Worm (Caenorhabditis elegans) whole organism, L4/young adult: ENCODE data around the gene C54H2.4.

Experiments
- W03F9.2 ChIP-seq: fragments of 150-350 bp; optimal IDR thresholded peaks from 2 replicates; lab custom pipeline; 2014; ENCODE audit warnings: missing biosample characterization, missing genetic modification characterization
- dao-5 ChIP-seq: sonication (generic microtip); optimal IDR thresholded peaks from 2 replicates; lab custom pipeline; 2016; ENCODE audit warnings: missing genotype, missing genetic modification characterization, moderate library complexity, missing compliant biosample characterization
- him-1 ChIP-seq: sonication (generic microtip); optimal IDR thresholded peaks from 2 replicates; lab custom pipeline; 2016; ENCODE audit warnings: missing genotype, missing genetic modification reagents, missing genetic modification characterization, missing compliant biosample characterization

DNA sequence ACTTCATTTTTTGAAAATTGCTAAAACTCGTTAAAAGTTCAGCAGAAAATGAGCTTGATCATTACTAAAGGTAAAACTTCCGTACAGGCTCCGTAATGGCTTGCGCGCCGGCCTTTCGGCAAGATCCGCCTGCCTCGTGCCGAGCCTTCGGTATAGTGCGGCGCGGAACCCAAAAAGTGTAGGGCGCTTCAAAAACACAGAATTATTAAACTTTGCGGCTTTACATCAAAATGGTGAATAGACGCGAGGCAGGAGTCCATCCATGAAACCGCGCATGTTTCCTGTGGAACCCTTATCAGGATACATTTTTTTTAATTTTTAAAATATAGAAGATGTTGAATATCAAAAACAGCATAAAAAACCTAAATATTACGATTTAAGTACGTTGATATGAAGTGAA is 17.4 kb downstream of the C54H2.4 start:
- TF ChIP-seq him-1 (tag; lab: Kevin White, UChicago) (no peak), dao-5 (tag; lab: Kevin White, UChicago) (no peak), W03F9.2 (no peak)
